Worm (Caenorhabditis elegans) whole organism, L3 larva: ENCODE data around the gene M01F1.8.

Experiments used
- aly-2 ChIP-seq: fragments of 150-350 bp; optimal IDR thresholded peaks from 2 replicates; lab custom pipeline; 2014; ENCODE audit warnings: missing biosample characterization, missing genetic modification characterization
- eor-1 ChIP-seq, 2 experiments: fragments of 150-350 bp; optimal IDR thresholded peaks; 2 replicates each; lab custom pipeline; 2014 to 2018; ENCODE audit warnings: missing biosample characterization in 2 of 2, missing genetic modification characterization in 2 of 2
- lsy-12 ChIP-seq: sonication (generic microtip); optimal IDR thresholded peaks from 2 replicates; lab custom pipeline; 2016; ENCODE audit warnings: mild to moderate bottlenecking, missing genetic modification characterization, missing compliant biosample characterization

ce11 chrIII:3534185-3534584 lies 31.8 kb upstream of the M01F1.8 start:
- TF ChIP-seq aly-2 (tag; lab: Kevin White, UChicago), result no peak
- TF ChIP-seq eor-1 (tag; optimal IDR thresholded peaks at IDR 0.05; lab: Kevin White, UChicago), result no peak
- no peak for TF ChIP-seq lsy-12 (tag; lab: Kevin White, UChicago)
